Worm (Caenorhabditis elegans) whole organism, L4/young adult: Measurements from ENCODE around the gene Y102E9.5.

ENCODE experiments used
- dao-5 ChIP-seq: sonication (generic microtip); optimal IDR thresholded peaks from 2 replicates; lab custom pipeline; 2016; ENCODE audit warnings: missing genotype, missing genetic modification characterization, moderate library complexity, missing compliant biosample characterization
- him-1 ChIP-seq: sonication (generic microtip); optimal IDR thresholded peaks from 2 replicates; lab custom pipeline; 2016; ENCODE audit warnings: missing genotype, missing genetic modification reagents, missing genetic modification characterization, missing compliant biosample characterization

- no peak for TF ChIP-seq him-1 (tag; lab: Kevin White, UChicago)
- TF ChIP-seq dao-5 (tag; lab: Kevin White, UChicago) = no peak
These were observed 7.0 kb downstream of the Y102E9.5 start, which contains the start of gene F37A4.1 for ce11 chrIII:6723089-6723488.
